Fruit fly (Drosophila melanogaster): ENCODE data around the gene Npc2e.

Gene Npc2e

dm6 chr3R:10097531-10098295, 44.6 kb downstream of the Npc2e start (continued):
- peak; percentile 66 for TF ChIP-seq CG6765 (GFP tag; optimal IDR thresholded peaks at IDR 0.05)
- peak; percentile 58 for TF ChIP-seq oc (tag; optimal IDR thresholded peaks at IDR 0.05)
- peak; percentile 60; the same call in 1 of the 3 replicates for TF ChIP-seq CG2889 (GFP tag; IDR thresholded peaks at IDR 0.05)
- peak; percentile 66 for TF ChIP-seq bab2 (GFP tag; optimal IDR thresholded peaks at IDR 0.05)
- TF ChIP-seq CG34376 (GFP tag; optimal IDR thresholded peaks at IDR 0.05), result peak; percentile 99
- TF ChIP-seq CG9437 (GFP tag; optimal IDR thresholded peaks at IDR 0.05), result peak; percentile 69
- TF ChIP-seq Hey (tag; optimal IDR thresholded peaks at IDR 0.05), result peak; percentile 59
- TF ChIP-seq CG7271 (tag; optimal IDR thresholded peaks at IDR 0.05), result no peak
- no peak for TF ChIP-seq Elba2 (GFP tag; optimal IDR thresholded peaks at IDR 0.05)
- no peak for TF ChIP-seq CG15073 (GFP tag; optimal IDR thresholded peaks at IDR 0.05)
- peak; percentile 68 for TF ChIP-seq lmd (GFP tag; IDR thresholded peaks at IDR 0.05)
- peak; percentile 83 for TF ChIP-seq slbo (GFP tag; IDR thresholded peaks at IDR 0.05)
- no peak; the same call in 1 of the 2 replicates for TF ChIP-seq CG13287 (GFP tag; IDR thresholded peaks at IDR 0.05; ENCODE audit: partially characterized antibody)
- TF ChIP-seq CG3163 (GFP tag; optimal IDR thresholded peaks at IDR 0.05), result peak; percentile 43
- no peak for TF ChIP-seq Sin3A (optimal IDR thresholded peaks at IDR 0.05)
- no peak for TF ChIP-seq CG11093 (GFP tag; IDR thresholded peaks at IDR 0.05)
- TF ChIP-seq CG14667 (GFP tag; IDR thresholded peaks at IDR 0.05), result peak; percentile 52; the same call in 1 of the 2 replicates
- peak in 1 of 2 experiments; percentile 80 for TF ChIP-seq Eip74EF (GFP tag; optimal IDR thresholded peaks at IDR 0.05)
- peak; percentile 56; the same call in 1 of the 3 replicates for TF ChIP-seq sr (GFP tag; IDR thresholded peaks at IDR 0.05)
- peak; percentile 76 for TF ChIP-seq NfI (GFP tag; optimal IDR thresholded peaks at IDR 0.05)
- no peak for TF ChIP-seq CG4707 (GFP tag; optimal IDR thresholded peaks at IDR 0.05)
- TF ChIP-seq CG3838 (GFP tag; optimal IDR thresholded peaks at IDR 0.05), result no peak
- peak; percentile 49; the same call in 1 of the 3 replicates for TF ChIP-seq CG34422 (GFP tag; IDR thresholded peaks at IDR 0.05)
- no peak for TF ChIP-seq CG10565 (GFP tag; optimal IDR thresholded peaks at IDR 0.05)
- peak; percentile 71 for TF ChIP-seq Oli (tag; optimal IDR thresholded peaks at IDR 0.05)
- peak; percentile 63 for TF ChIP-seq CG3847 (GFP tag; IDR thresholded peaks at IDR 0.05)
- TF ChIP-seq CG7839 (tag; optimal IDR thresholded peaks at IDR 0.05), result peak; percentile 76
- TF ChIP-seq ci (GFP tag; IDR thresholded peaks at IDR 0.05), result peak; percentile 75
- peak; percentile 58 for TF ChIP-seq fd96Cb (tag; optimal IDR thresholded peaks at IDR 0.05)
- TF ChIP-seq fd102C (GFP tag; optimal IDR thresholded peaks at IDR 0.05), result no peak
- TF ChIP-seq CG4854 (GFP tag; optimal IDR thresholded peaks at IDR 0.05), result no peak
- peak; percentile 0 for TF ChIP-seq YL-1 (GFP tag; optimal IDR thresholded peaks at IDR 0.05)
- peak; percentile 93 for TF ChIP-seq mirr (GFP tag; optimal IDR thresholded peaks at IDR 0.05)
- TF ChIP-seq Taf1 (GFP tag; IDR thresholded peaks at IDR 0.05), result peak; percentile 50; the same call in 1 of the 2 replicates
- peak; percentile 45 for TF ChIP-seq CG30431 (GFP tag; optimal IDR thresholded peaks at IDR 0.05)
- peak; percentile 64 for TF ChIP-seq sob (GFP tag; IDR thresholded peaks at IDR 0.05)
- no peak for TF ChIP-seq Mes4 (GFP tag; optimal IDR thresholded peaks at IDR 0.05)
- peak; percentile 66 to 76 for TF ChIP-seq Hr51 (GFP tag; optimal IDR thresholded peaks at IDR 0.05)
- no peak for TF ChIP-seq inv (GFP tag; IDR thresholded peaks at IDR 0.05; ENCODE audit: partially characterized antibody)
- TF ChIP-seq schlank (tag; optimal IDR thresholded peaks at IDR 0.05), result peak; percentile 73
- peak; percentile 49; the same call in 1 of the 2 replicates for TF ChIP-seq Xrp1 (GFP tag; IDR thresholded peaks at IDR 0.05)
- TF ChIP-seq ara (GFP tag; IDR thresholded peaks at IDR 0.05), result peak; percentile 60
- peak; percentile 84 for TF ChIP-seq CG3281 (GFP tag; optimal IDR thresholded peaks at IDR 0.05)
- peak; percentile 11 for TF ChIP-seq CG4424 (GFP tag; optimal IDR thresholded peaks at IDR 0.05)
- peak; percentile 64; the same call in 1 of the 2 replicates for TF ChIP-seq klu (GFP tag; IDR thresholded peaks at IDR 0.05)
- TF ChIP-seq CG2116 (GFP tag; optimal IDR thresholded peaks at IDR 0.05), result peak; percentile 3
- peak; percentile 39 for TF ChIP-seq CG10267 (tag; optimal IDR thresholded peaks at IDR 0.05)
- no peak for TF ChIP-seq knrl (GFP tag; IDR thresholded peaks at IDR 0.05; ENCODE audit: partially characterized antibody)
- TF ChIP-seq Hmr (GFP tag; optimal IDR thresholded peaks at IDR 0.05), result peak; percentile 85
